Worm (Caenorhabditis elegans) whole organism, early embryonic: ENCODE results near the gene mtcu-2.

Experiments used
- F13C5.2 ChIP-seq: sonication (generic microtip); optimal IDR thresholded peaks from 2 replicates; lab custom pipeline; 2017; ENCODE audit warnings: mild to moderate bottlenecking, missing genetic modification characterization, inconsistent platforms, missing compliant biosample characterization
- ama-1 ChIP-seq: fragments of 150-350 bp; optimal IDR thresholded peaks from 2 replicates; lab custom pipeline; 2014
- ets-7 ChIP-seq: sonication (generic microtip); optimal IDR thresholded peaks from 2 replicates; lab custom pipeline; 2016; ENCODE audit warnings: missing genotype, missing genetic modification characterization, missing compliant biosample characterization
- flt-1 ChIP-seq: fragments of 200-800 bp; sonication (Bioruptor generic); IDR thresholded peaks from 2 replicates; pipeline ENCODE4 v1.3.6; 2022; ENCODE audit warnings: missing genetic modification characterization, missing compliant biosample characterization
- hmbx-1 ChIP-seq: sonication (generic microtip); optimal IDR thresholded peaks from 2 replicates; lab custom pipeline; 2016; ENCODE audit warnings: mild to moderate bottlenecking, missing genetic modification characterization, missing compliant biosample characterization
- tbx-37 ChIP-seq: fragments of 200-800 bp; sonication (Bioruptor generic); conservative IDR thresholded peaks from 2 replicates; pipeline ENCODE4 v1.3.6; 2022; ENCODE audit warnings: missing genetic modification reagents, missing genetic modification characterization, missing compliant biosample characterization

ce11 chrII:10039799-10040198 lies 6.8 kb upstream of the mtcu-2 start, which contains the start of gene let-268:
- TF ChIP-seq hmbx-1 = no peak
- TF ChIP-seq F13C5.2 = no peak
- no peak for TF ChIP-seq ama-1 (lab: Kevin White, UChicago)
- no peak for TF ChIP-seq tbx-37 (GFP tag; lab: Robert Waterston, UW)
- no peak for TF ChIP-seq ets-7
- no peak for TF ChIP-seq flt-1 (GFP tag; lab: Robert Waterston, UW)
